Fruit fly (Drosophila melanogaster): ENCODE data around the gene CG31473.

The CG31473 gene

dm6 chr3R:7813981-7814529 lies 2.4 kb downstream of the CG31473 start, which contains the start of gene CG34384:
Gene CG34384 (plus strand): TSS chr3R:7814361.
- TF ChIP-seq CG17801 (GFP tag; optimal IDR thresholded peaks at IDR 0.05; ENCODE audit: partially characterized antibody) = no peak

dm6 chr3R:7821559-7821958 lies 9.9 kb downstream of the CG31473 start:
- TF ChIP-seq CG17801 (GFP tag; optimal IDR thresholded peaks at IDR 0.05; ENCODE audit: partially characterized antibody) = no peak

All from ovary, adult (tissue).